Worm (Caenorhabditis elegans) whole organism, mixed stage, embryonic: ENCODE data around the gene ador-1.
"Not testable (repeated sequence)": the region's sequence is repeated elsewhere in the genome, so short reads cannot be mapped to it uniquely, and the experiment has no call there.

Source experiments
- blmp-1 ChIP-seq: fragments of 150-350 bp; optimal IDR thresholded peaks from 2 replicates; lab custom pipeline; 2014; ENCODE audit warnings: missing biosample characterization, missing genetic modification characterization
- ceh-39 ChIP-seq: fragments of 150-350 bp; optimal IDR thresholded peaks from 2 replicates; lab custom pipeline; 2014; ENCODE audit warnings: missing biosample characterization, missing genetic modification characterization
- elt-3 ChIP-seq: fragments of 150-350 bp; optimal IDR thresholded peaks from 2 replicates; lab custom pipeline; 2014; ENCODE audit warnings: missing biosample characterization, missing genetic modification characterization
- lin-32 ChIP-seq: fragments of 200-800 bp; sonication (Bioruptor generic); optimal IDR thresholded peaks from 2 replicates; lab custom pipeline; 2018; ENCODE audit warnings: mild to moderate bottlenecking, missing genetic modification characterization, missing compliant biosample characterization
- mep-1 ChIP-seq: fragments of 150-350 bp; optimal IDR thresholded peaks from 2 replicates; lab custom pipeline; 2017; ENCODE audit warnings: missing biosample characterization, missing genetic modification reagents, missing genetic modification characterization, inconsistent platforms
- nhr-12 ChIP-seq: fragments of 150-350 bp; optimal IDR thresholded peaks from 2 replicates; lab custom pipeline; 2014; ENCODE audit warnings: missing biosample characterization, missing genetic modification characterization
- nhr-237 ChIP-seq: fragments of 150-350 bp; optimal IDR thresholded peaks from 2 replicates; lab custom pipeline; 2014; ENCODE audit warnings: missing biosample characterization, missing genetic modification characterization
- nhr-76 ChIP-seq: sonication (generic microtip); optimal IDR thresholded peaks from 2 replicates; lab custom pipeline; 2017; ENCODE audit warnings: missing biosample characterization, missing genetic modification characterization
- sptf-1 ChIP-seq: sonication (generic microtip); optimal IDR thresholded peaks from 2 replicates; lab custom pipeline; 2017; ENCODE audit warnings: mild to moderate bottlenecking, missing genetic modification characterization, moderate library complexity, missing compliant biosample characterization
- tbx-8 ChIP-seq: fragments of 200-800 bp; sonication (Bioruptor generic); optimal IDR thresholded peaks from 2 replicates; lab custom pipeline; 2018; ENCODE audit warnings: mild to moderate bottlenecking, missing genetic modification characterization, moderate library complexity, missing compliant biosample characterization
- unc-39 ChIP-seq: fragments of 150-350 bp; optimal IDR thresholded peaks from 2 replicates; lab custom pipeline; 2014; ENCODE audit warnings: missing biosample characterization, missing genetic modification characterization
- unc-62 ChIP-seq: fragments of 150-350 bp; optimal IDR thresholded peaks from 2 replicates; lab custom pipeline; 2014; ENCODE audit warnings: missing biosample characterization, missing genetic modification reagents, missing genetic modification characterization
- zip-8 ChIP-seq: fragments of 150-350 bp; optimal IDR thresholded peaks from 2 replicates; lab custom pipeline; 2014; ENCODE audit warnings: missing biosample characterization, missing genetic modification characterization
- ztf-11 ChIP-seq: fragments of 150-350 bp; optimal IDR thresholded peaks from 2 replicates; lab custom pipeline; 2014; ENCODE audit warnings: missing biosample characterization, missing genetic modification characterization

DNA sequence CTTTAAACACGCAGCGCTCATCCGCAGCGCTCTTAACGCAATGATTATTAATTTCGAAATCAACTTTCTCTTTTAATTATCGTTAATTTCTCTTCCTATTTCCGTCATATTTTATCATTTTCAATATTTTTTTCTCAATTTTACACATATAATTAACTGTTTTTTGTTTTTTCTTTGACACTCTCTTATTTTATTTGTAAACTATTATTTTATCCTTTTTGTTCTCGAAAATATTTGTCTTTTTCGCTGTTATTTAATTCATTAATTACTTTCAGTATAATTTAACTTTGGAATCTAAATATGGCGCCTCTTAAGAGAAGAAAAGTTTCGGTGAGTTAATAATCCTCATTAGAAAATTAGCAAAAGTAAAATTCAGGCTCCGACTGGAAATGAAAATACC is 33.5 kb upstream of the ador-1 start, which contains the start of gene F49C5.3:
- TF ChIP-seq elt-3 (tag; lab: Kevin White, UChicago); nhr-12 (tag; lab: Kevin White, UChicago); zip-8 (tag; lab: Kevin White, UChicago); tbx-8 (GFP tag; lab: Kevin White, UChicago); unc-39 (tag; lab: Kevin White, UChicago); ceh-39; nhr-237 (tag; lab: Kevin White, UChicago); nhr-76 (tag; lab: Kevin White, UChicago); lin-32 (GFP tag; lab: Kevin White, UChicago); mep-1 (tag; lab: Kevin White, UChicago); blmp-1 (tag; lab: Kevin White, UChicago); unc-62; ztf-11 (tag; lab: Kevin White, UChicago); sptf-1: not testable (repeated sequence)
